Worm (Caenorhabditis elegans): ENCODE results near the gene C04C3.7.

DNA sequence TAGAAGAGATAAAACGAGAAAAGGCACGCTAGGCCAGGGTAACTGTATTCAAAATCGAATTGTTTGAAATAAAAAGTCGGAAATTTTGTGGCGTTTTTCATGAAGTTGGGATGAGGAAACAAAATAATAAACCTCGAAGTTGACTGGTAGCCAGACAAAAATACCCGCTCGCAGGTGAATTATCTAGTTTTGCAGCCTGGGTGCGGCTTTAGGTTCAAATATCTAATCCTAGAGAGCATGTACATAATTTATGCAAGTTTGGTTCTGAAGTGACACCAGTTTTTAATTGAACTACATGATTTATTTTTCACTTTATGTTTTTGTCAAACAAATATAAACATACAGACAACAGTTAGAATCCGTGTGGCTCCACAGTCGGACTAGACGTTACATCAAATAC is 48.5 kb upstream of the C04C3.7 start, which contains the start of gene srz-37:
- TF ChIP-seq lsy-12 (tag; optimal IDR thresholded peaks at IDR 0.05), result no peak
- no peak for TF ChIP-seq nhr-77 (tag; optimal IDR thresholded peaks at IDR 0.05)
- no peak for TF ChIP-seq aly-2 (tag; optimal IDR thresholded peaks at IDR 0.05)
